Fruit fly (Drosophila melanogaster) whole organism, embryonic: ENCODE results near the gene Sr-CIII.

ENCODE experiments used
- Atf-2 ChIP-seq: fragments of 200-800 bp; sonication (Bioruptor generic); optimal IDR thresholded peaks from 2 replicates; lab custom pipeline; 2016; ENCODE audit warnings: missing biosample characterization, missing genetic modification characterization
- Atf3 ChIP-seq: fragments of 200-800 bp; sonication (Bioruptor generic); optimal IDR thresholded peaks from 3 replicates; lab custom pipeline; 2016; ENCODE audit warnings: missing biosample characterization, missing genetic modification characterization
- CG11093 ChIP-seq: fragments of 200-800 bp; sonication (Bioruptor generic); IDR thresholded peaks from 3 replicates; pipeline ENCODE4 v1.3.6; 2022; ENCODE audit warnings: missing biosample characterization, missing genetic modification characterization
- CG12236 ChIP-seq: fragments of 200-800 bp; sonication (Bioruptor generic); optimal IDR thresholded peaks from 2 replicates; lab custom pipeline; 2016; ENCODE audit warnings: missing biosample characterization, missing genetic modification characterization
- CG12942 ChIP-seq: fragments of 200-800 bp; sonication (Bioruptor generic); optimal IDR thresholded peaks from 3 replicates; lab custom pipeline; 2016; ENCODE audit warnings: missing biosample characterization, missing genetic modification characterization
- CG13287 ChIP-seq: fragments of 200-800 bp; sonication (Bioruptor generic); IDR thresholded peaks from 2 replicates; pipeline ENCODE4 v1.3.6; 2022; ENCODE audit warnings: missing biosample characterization, missing genetic modification characterization; ENCODE audit not compliant: partially characterized antibody
- CG14667 ChIP-seq: fragments of 200-800 bp; sonication (Bioruptor generic); IDR thresholded peaks from 2 replicates; pipeline ENCODE4 v1.3.6; 2022; ENCODE audit warnings: missing biosample characterization, missing genetic modification characterization
- CG1602 ChIP-seq: fragments of 200-800 bp; sonication (Bioruptor generic); optimal IDR thresholded peaks from 3 replicates; lab custom pipeline; 2016; ENCODE audit warnings: missing biosample characterization, missing genetic modification characterization
- CG1792 ChIP-seq: fragments of 200-800 bp; sonication (Bioruptor generic); optimal IDR thresholded peaks from 2 replicates; lab custom pipeline; 2016; ENCODE audit warnings: missing biosample characterization, missing genetic modification characterization
- CG18764 ChIP-seq: fragments of 200-800 bp; sonication (Bioruptor generic); optimal IDR thresholded peaks from 3 replicates; lab custom pipeline; 2016; ENCODE audit warnings: missing biosample characterization, missing genetic modification characterization
- CG2712 ChIP-seq: fragments of 200-800 bp; optimal IDR thresholded peaks from 3 replicates; lab custom pipeline; 2019; ENCODE audit warnings: missing biosample characterization, mild to moderate bottlenecking, missing genetic modification characterization, moderate library complexity
- CG34224 ChIP-seq: fragments of 200-800 bp; sonication (Bioruptor generic); IDR thresholded peaks from 3 replicates; pipeline ENCODE4 v1.3.6; 2022; ENCODE audit warnings: missing biosample characterization, missing genetic modification characterization; ENCODE audit not compliant: partially characterized antibody
- CG3726 ChIP-seq: fragments of 200-800 bp; sonication (Bioruptor generic); IDR thresholded peaks from 3 replicates; pipeline ENCODE4, ENCODE4 v1.3.6; 2022; ENCODE audit warnings: missing biosample characterization, missing genetic modification characterization
- CG3838 ChIP-seq: fragments of 200-800 bp; sonication (Bioruptor generic); optimal IDR thresholded peaks from 3 replicates; lab custom pipeline; 2016; ENCODE audit warnings: missing biosample characterization, missing genetic modification characterization
- CG6683 ChIP-seq: fragments of 200-800 bp; sonication (Bioruptor generic); optimal IDR thresholded peaks from 2 replicates; lab custom pipeline; 2017; ENCODE audit warnings: missing biosample characterization, mild to moderate bottlenecking, missing genetic modification characterization, missing genetic modification reagents
- CG6791 ChIP-seq: fragments of 200-800 bp; sonication (Bioruptor generic); IDR thresholded peaks from 3 replicates; pipeline ENCODE4 v1.3.6; 2022; ENCODE audit warnings: missing biosample characterization, missing genetic modification characterization; ENCODE audit not compliant: partially characterized antibody
- CG8089 ChIP-seq: fragments of 200-800 bp; sonication (Bioruptor generic); optimal IDR thresholded peaks from 3 replicates; lab custom pipeline; 2016; ENCODE audit warnings: missing biosample characterization, missing genetic modification characterization
- CG8281 ChIP-seq: fragments of 200-800 bp; sonication (Bioruptor generic); optimal IDR thresholded peaks from 2 replicates; lab custom pipeline; 2018; ENCODE audit warnings: missing biosample characterization, mild to moderate bottlenecking, missing genetic modification characterization, moderate library complexity
- CG8944 ChIP-seq: fragments of 200-800 bp; sonication (Bioruptor generic); optimal IDR thresholded peaks from 3 replicates; lab custom pipeline; 2016; ENCODE audit warnings: missing biosample characterization, missing genetic modification characterization
- Dad ChIP-seq: fragments of 200-800 bp; sonication (Bioruptor generic); optimal IDR thresholded peaks from 3 replicates; lab custom pipeline; 2016; ENCODE audit warnings: missing biosample characterization, missing genetic modification characterization
- Deaf1 ChIP-seq: fragments of 200-800 bp; optimal IDR thresholded peaks from 3 replicates; lab custom pipeline; 2019; ENCODE audit warnings: missing biosample characterization, mild to moderate bottlenecking, missing genetic modification characterization, moderate library complexity
- Dek ChIP-seq: fragments of 200-800 bp; sonication (Bioruptor generic); optimal IDR thresholded peaks from 3 replicates; lab custom pipeline; 2019; ENCODE audit warnings: missing biosample characterization, mild to moderate bottlenecking, missing genetic modification characterization, moderate library complexity
- GATAe ChIP-seq: fragments of 200-800 bp; sonication (Bioruptor generic); conservative IDR thresholded peaks from 2 replicates; pipeline ENCODE4 v1.3.6; 2022; ENCODE audit warnings: missing biosample characterization, missing genetic modification characterization
- H2.0 ChIP-seq: fragments of 200-800 bp; sonication (Bioruptor generic); IDR thresholded peaks from 2 replicates; pipeline ENCODE4 v1.3.6; 2022; ENCODE audit warnings: missing biosample characterization, missing genetic modification characterization
- Hr3 ChIP-seq: fragments of 200-800 bp; sonication (Bioruptor generic); optimal IDR thresholded peaks from 3 replicates; lab custom pipeline; 2016; ENCODE audit warnings: missing biosample characterization, missing genetic modification characterization
- Lpt ChIP-seq: fragments of >200 bp; optimal IDR thresholded peaks from 2 replicates; lab custom pipeline; 2018; ENCODE audit warnings: missing biosample characterization, missing genetic modification characterization
- NC2β ChIP-seq: fragments of 200-800 bp; sonication (Bioruptor generic); optimal IDR thresholded peaks from 2 replicates; lab custom pipeline; 2016; ENCODE audit warnings: missing biosample characterization, missing genetic modification characterization
- Poxn ChIP-seq: fragments of 200-800 bp; sonication (Bioruptor generic); IDR thresholded peaks from 2 replicates; pipeline ENCODE4 v1.3.6; 2022; ENCODE audit warnings: missing biosample characterization, missing genetic modification characterization
- Sox100B ChIP-seq: fragments of 200-800 bp; sonication (Bioruptor generic); optimal IDR thresholded peaks from 3 replicates; lab custom pipeline; 2018; ENCODE audit warnings: missing biosample characterization, mild to moderate bottlenecking, missing genetic modification characterization
- Sox102F ChIP-seq: fragments of 200-800 bp; sonication (Bioruptor generic); optimal IDR thresholded peaks from 2 replicates; lab custom pipeline; 2018; ENCODE audit warnings: missing biosample characterization, mild to moderate bottlenecking, missing genetic modification characterization, moderate library complexity
- aop ChIP-seq: fragments of 200-800 bp; sonication (Bioruptor generic); IDR thresholded peaks from 2 replicates; pipeline ENCODE4 v1.3.6; 2022; ENCODE audit warnings: missing biosample characterization, missing genetic modification characterization
- cato ChIP-seq: fragments of 200-800 bp; sonication (Bioruptor generic); optimal IDR thresholded peaks from 2 replicates; lab custom pipeline; 2016; ENCODE audit warnings: missing biosample characterization, missing genetic modification characterization, borderline replicate concordance
- crol ChIP-seq: fragments of 200-800 bp; sonication (Bioruptor generic); IDR thresholded peaks from 2 replicates; pipeline ENCODE4 v1.3.6; 2022; ENCODE audit warnings: missing biosample characterization, missing genetic modification characterization
- da ChIP-seq: fragments of 200-800 bp; sonication (Bioruptor generic); optimal IDR thresholded peaks from 2 replicates; lab custom pipeline; 2016; ENCODE audit warnings: missing biosample characterization, missing genetic modification characterization
- dan ChIP-seq: fragments of 200-800 bp; sonication (Bioruptor generic); IDR thresholded peaks from 2 replicates; pipeline ENCODE4 v1.3.6; 2022; ENCODE audit warnings: missing biosample characterization, missing genetic modification characterization
- dimm ChIP-seq: fragments of 200-800 bp; sonication (Bioruptor generic); IDR thresholded peaks from 2 replicates; pipeline ENCODE4 v1.3.6; 2022; ENCODE audit warnings: missing biosample characterization, missing genetic modification characterization
- eyg ChIP-seq: fragments of 200-800 bp; sonication (Bioruptor generic); optimal IDR thresholded peaks from 3 replicates; lab custom pipeline; 2016; ENCODE audit warnings: missing biosample characterization, missing genetic modification characterization
- fd3F ChIP-seq: fragments of 200-800 bp; sonication (Bioruptor generic); optimal IDR thresholded peaks from 2 replicates; lab custom pipeline; 2018; ENCODE audit warnings: missing biosample characterization, mild to moderate bottlenecking, missing genetic modification characterization, moderate library complexity
- fd96Cb ChIP-seq: fragments of 200-800 bp; sonication (Bioruptor generic); optimal IDR thresholded peaks from 2 replicates; lab custom pipeline; 2018; ENCODE audit warnings: missing biosample characterization, mild to moderate bottlenecking, missing genetic modification characterization, moderate library complexity
- gt ChIP-seq: fragments of 200-800 bp; sonication (Bioruptor generic); IDR thresholded peaks from 2 replicates; pipeline ENCODE4 v1.3.6; 2022; ENCODE audit warnings: missing biosample characterization, missing genetic modification characterization
- jing ChIP-seq: fragments of 200-800 bp; sonication (Bioruptor generic); optimal IDR thresholded peaks from 2 replicates; lab custom pipeline; 2018; ENCODE audit warnings: missing biosample characterization, mild to moderate bottlenecking, missing genetic modification characterization
- knrl ChIP-seq: fragments of 200-800 bp; sonication (Bioruptor generic); IDR thresholded peaks from 3 replicates; pipeline ENCODE4 v1.3.6; 2022; ENCODE audit warnings: missing biosample characterization, missing genetic modification characterization; ENCODE audit not compliant: partially characterized antibody
- nom ChIP-seq: fragments of 200-800 bp; sonication (Bioruptor generic); optimal IDR thresholded peaks from 2 replicates; lab custom pipeline; 2017; ENCODE audit warnings: missing biosample characterization, missing genetic modification characterization, mild to moderate bottlenecking, moderate library complexity, missing genetic modification reagents
- rib ChIP-seq: fragments of 200-800 bp; sonication (Bioruptor generic); IDR thresholded peaks from 2 replicates; pipeline ENCODE4 v1.3.6; 2022; ENCODE audit warnings: missing biosample characterization, missing genetic modification characterization
- seq ChIP-seq: fragments of 200-800 bp; sonication (Bioruptor generic); IDR thresholded peaks from 2 replicates; pipeline ENCODE4 v1.3.6; 2022; ENCODE audit warnings: missing biosample characterization, missing genetic modification characterization
- sqz ChIP-seq: fragments of 200-800 bp; sonication (Bioruptor generic); optimal IDR thresholded peaks from 3 replicates; lab custom pipeline; 2018; ENCODE audit warnings: missing biosample characterization, mild to moderate bottlenecking, missing genetic modification characterization
- tup ChIP-seq: fragments of 200-800 bp; sonication (Bioruptor generic); optimal IDR thresholded peaks from 2 replicates; lab custom pipeline; 2016; ENCODE audit warnings: missing biosample characterization, mild to moderate bottlenecking, missing genetic modification characterization, moderate library complexity
- usp ChIP-seq: fragments of >200 bp; optimal IDR thresholded peaks from 2 replicates; lab custom pipeline; 2017; ENCODE audit warnings: missing biosample characterization, missing genetic modification characterization
- vvl ChIP-seq: fragments of 200-800 bp; sonication (Bioruptor generic); IDR thresholded peaks from 2 replicates; pipeline ENCODE4 v1.3.6; 2022; ENCODE audit warnings: missing biosample characterization, missing genetic modification characterization
- zfh1 ChIP-seq: fragments of 200-800 bp; sonication (Bioruptor generic); IDR thresholded peaks from 3 replicates; pipeline ENCODE4 v1.3.6; 2022; ENCODE audit warnings: missing biosample characterization, missing genetic modification characterization

Sr-CIII gene

dm6 chr2L:4118983-4119670 lies 1.0 kb upstream of the Sr-CIII start:
- TF ChIP-seq CG11093 (GFP tag; lab: Robert Waterston, UW) (peak; percentile 83), vvl (GFP tag; lab: Robert Waterston, UW) (peak; percentile 89), CG12236 (GFP tag; lab: Kevin White, UChicago) (peak; percentile 63), CG12942 (GFP tag; lab: Kevin White, UChicago) (peak; percentile 55), CG6683 (GFP tag; lab: Kevin White, UChicago) (peak; percentile 41), usp (GFP tag; lab: Kevin White, UChicago) (no peak), GATAe (GFP tag; lab: Robert Waterston, UW) (peak; percentile 25; the same call in 1 of the 2 replicates), da (peak; percentile 27), Sox102F (GFP tag; lab: Kevin White, UChicago) (peak; percentile 81), CG2712 (tag; lab: Kevin White, UChicago) (peak; percentile 91), gt (GFP tag; lab: Robert Waterston, UW) (peak; percentile 73), CG8089 (peak; percentile 62), knrl (GFP tag; lab: Robert Waterston, UW) (no peak), CG3838 (GFP tag; lab: Kevin White, UChicago) (no peak), cato (GFP tag; lab: Kevin White, UChicago) (peak; percentile 25), Lpt (GFP tag; lab: Kevin White, UChicago) (no peak), eyg (GFP tag; lab: Kevin White, UChicago) (no peak), Deaf1 (tag; lab: Kevin White, UChicago) (peak; percentile 46), fd3F (GFP tag; lab: Kevin White, UChicago) (peak; percentile 17), crol (no peak), Dek (peak; percentile 39), CG1602 (peak; percentile 74), CG3726 (GFP tag; lab: Robert Waterston, UW) (0 out of 3 replicates have a peak, but pooled peaks have one; percentile 70), jing (GFP tag; lab: Kevin White, UChicago) (peak; percentile 59), Dad (peak; percentile 69), NC2β (GFP tag; lab: Kevin White, UChicago) (peak; percentile 82), nom (GFP tag; lab: Kevin White, UChicago) (peak; percentile 7), Sox100B (GFP tag; lab: Kevin White, UChicago) (peak; percentile 73), Atf3 (GFP tag; lab: Kevin White, UChicago) (peak; percentile 50), CG8944 (peak; percentile 79), CG13287 (GFP tag; lab: Robert Waterston, UW) (no peak), seq (GFP tag; lab: Robert Waterston, UW) (peak; percentile 83), CG6791 (GFP tag; lab: Robert Waterston, UW) (no peak), CG14667 (peak; percentile 77), CG34224 (GFP tag; lab: Robert Waterston, UW) (no peak), sqz (GFP tag; lab: Kevin White, UChicago) (peak; percentile 84), Atf-2 (GFP tag; lab: Kevin White, UChicago) (peak; percentile 81), Poxn (no peak), zfh1 (GFP tag; lab: Robert Waterston, UW) (peak; percentile 91), Hr3 (GFP tag; lab: Kevin White, UChicago) (peak; percentile 75), fd96Cb (tag; lab: Kevin White, UChicago) (peak; percentile 85), dan (peak; percentile 32; the same call in 1 of the 2 replicates), dimm (GFP tag; lab: Robert Waterston, UW) (peak; percentile 50; the same call in 1 of the 2 replicates), H2.0 (peak; percentile 65), CG8281 (tag; lab: Kevin White, UChicago) (peak; percentile 55), CG1792 (peak; percentile 73), rib (GFP tag; lab: Robert Waterston, UW) (no peak), CG18764 (GFP tag; lab: Kevin White, UChicago) (peak; percentile 81), aop (GFP tag; lab: Robert Waterston, UW) (peak; percentile 45; the same call in 1 of the 2 replicates), tup (peak; percentile 54)
